Fruit fly (Drosophila melanogaster): ENCODE data around the gene CG43638.

The CG43638 gene

DNA sequence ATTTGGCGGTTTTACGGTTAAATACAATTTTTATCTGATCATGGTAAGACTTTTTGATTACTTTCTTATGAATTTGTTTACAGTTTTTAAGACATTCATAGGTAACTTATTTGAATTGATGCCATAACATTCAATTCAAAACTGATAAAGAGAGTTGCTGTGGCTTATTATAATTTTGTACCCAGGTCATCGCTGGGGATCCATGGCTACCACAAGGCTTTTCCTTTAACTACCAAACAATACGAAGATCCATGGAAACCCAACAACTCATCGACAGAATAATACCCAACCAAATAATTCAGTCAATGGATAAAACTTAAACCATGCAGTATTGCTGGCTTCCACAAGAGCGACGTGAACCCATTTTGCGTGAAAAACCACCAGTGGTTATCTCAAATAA lies 2.3 kb upstream of the CG43638 start, which contains the start of gene CG6793:
Gene CG6793 (plus strand): TSS at position 301 of the 400 bp plus-strand sequence.
- no peak for TF ChIP-seq sv (GFP tag; optimal IDR thresholded peaks at IDR 0.05)
- TF ChIP-seq Rel (GFP tag; optimal IDR thresholded peaks at IDR 0.05): no peak
- TF ChIP-seq Rel (tag; optimal IDR thresholded peaks at IDR 0.05): no peak
- no peak for TF ChIP-seq sage (GFP tag; optimal IDR thresholded peaks at IDR 0.05)
- no peak for TF ChIP-seq usp (GFP tag; optimal IDR thresholded peaks at IDR 0.05)
- no peak for TF ChIP-seq Vsx2 (GFP tag; optimal IDR thresholded peaks at IDR 0.05; ENCODE audit: partially characterized antibody)
- TF ChIP-seq dl (GFP tag; optimal IDR thresholded peaks at IDR 0.05; ENCODE audit: insufficient read depth in 1 of 2, partially characterized antibody in 2 of 2): no peak
- no peak for TF ChIP-seq GATAd (GFP tag; optimal IDR thresholded peaks at IDR 0.05)
- no peak for TF ChIP-seq N (GFP tag; optimal IDR thresholded peaks at IDR 0.05)
- TF ChIP-seq foxo (GFP tag; optimal IDR thresholded peaks at IDR 0.05): no peak
- no peak for TF ChIP-seq CG32264 (GFP tag; optimal IDR thresholded peaks at IDR 0.05)
- TF ChIP-seq Jra (GFP tag; optimal IDR thresholded peaks at IDR 0.05): no peak

dm6 chr3L:12045443-12045842 lies 1.1 kb downstream of the CG43638 start:
- peak; percentile 1 for TF ChIP-seq rgr (GFP tag; optimal IDR thresholded peaks at IDR 0.05)
- no peak for TF ChIP-seq HLH106 (tag; optimal IDR thresholded peaks at IDR 0.05)
- TF ChIP-seq Hr83 (GFP tag; optimal IDR thresholded peaks at IDR 0.05; ENCODE audit: poor library complexity, severe bottlenecking): no peak

dm6 chr3L:12049597-12050311 lies 5.4 kb downstream of the CG43638 start:
- TF ChIP-seq h (GFP tag; optimal IDR thresholded peaks at IDR 0.05): peak; percentile 10
- no peak for TF ChIP-seq usp (GFP tag; optimal IDR thresholded peaks at IDR 0.05)

DNA sequence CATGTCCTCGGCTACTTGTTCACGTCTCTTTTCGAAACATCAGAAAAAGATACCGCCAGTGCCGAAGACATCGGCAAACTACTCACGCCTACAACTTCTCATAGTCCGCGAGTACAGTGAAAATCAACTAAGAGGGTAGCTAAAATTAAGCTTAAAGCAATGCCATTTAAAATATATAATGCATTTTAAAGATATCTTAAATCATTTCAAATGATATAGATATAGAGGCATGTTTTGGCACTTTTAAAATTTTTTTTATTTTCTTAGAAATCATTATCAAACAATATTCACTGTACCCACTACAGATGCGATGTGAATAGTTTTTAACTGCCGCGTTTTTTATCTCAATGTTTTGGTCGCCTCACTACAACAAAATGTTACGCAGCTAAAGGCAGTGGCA lies 6.2 kb downstream of the CG43638 start:
- TF ChIP-seq CrebA (GFP tag; optimal IDR thresholded peaks at IDR 0.05; ENCODE audit: borderline replicate concordance) (no peak), brk (GFP tag; optimal IDR thresholded peaks at IDR 0.05) (no peak), rgr (GFP tag; optimal IDR thresholded peaks at IDR 0.05) (no peak), OdsH (GFP tag; optimal IDR thresholded peaks at IDR 0.05) (no peak)

dm6 chr3L:12053695-12054094 lies 9.3 kb downstream of the CG43638 start:
- no peak for TF ChIP-seq Mio (GFP tag; optimal IDR thresholded peaks at IDR 0.05)
- no peak for TF ChIP-seq Hr78 (GFP tag; optimal IDR thresholded peaks at IDR 0.05)
- peak; percentile 90 for TF ChIP-seq Rel (GFP tag; optimal IDR thresholded peaks at IDR 0.05)
- TF ChIP-seq Rel (tag; optimal IDR thresholded peaks at IDR 0.05): peak; percentile 50
- no peak for TF ChIP-seq N (GFP tag; optimal IDR thresholded peaks at IDR 0.05)
- TF ChIP-seq foxo (GFP tag; optimal IDR thresholded peaks at IDR 0.05): peak; percentile 82 to 95
- peak; percentile 95 for TF ChIP-seq fru (GFP tag; optimal IDR thresholded peaks at IDR 0.05)
- TF ChIP-seq Dfd (GFP tag; optimal IDR thresholded peaks at IDR 0.05): no peak
- TF ChIP-seq sv (GFP tag; optimal IDR thresholded peaks at IDR 0.05): no peak
- TF ChIP-seq Hr83 (GFP tag; optimal IDR thresholded peaks at IDR 0.05; ENCODE audit: poor library complexity, severe bottlenecking): peak; percentile 24
- peak; percentile 70 for TF ChIP-seq Jra (GFP tag; optimal IDR thresholded peaks at IDR 0.05)
- TF ChIP-seq Sp1 (GFP tag; optimal IDR thresholded peaks at IDR 0.05): peak; percentile 88
- peak; percentile 28 for TF ChIP-seq dsf (GFP tag; optimal IDR thresholded peaks at IDR 0.05; ENCODE audit: borderline replicate concordance)
- no peak for TF ChIP-seq GATAd (GFP tag; optimal IDR thresholded peaks at IDR 0.05)
- TF ChIP-seq h (GFP tag; optimal IDR thresholded peaks at IDR 0.05): peak; percentile 96
- TF ChIP-seq tai (GFP tag; optimal IDR thresholded peaks at IDR 0.05): peak; percentile 89
- TF ChIP-seq woc (GFP tag; optimal IDR thresholded peaks at IDR 0.05): peak; percentile 93
- peak; percentile 92 for TF ChIP-seq rgr (GFP tag; optimal IDR thresholded peaks at IDR 0.05)
- TF ChIP-seq usp (GFP tag; optimal IDR thresholded peaks at IDR 0.05): no peak
- TF ChIP-seq pan (optimal IDR thresholded peaks at IDR 0.05): no peak
- TF ChIP-seq CG32264 (GFP tag; optimal IDR thresholded peaks at IDR 0.05): peak; percentile 84
- peak; percentile 91 for TF ChIP-seq ey (GFP tag; optimal IDR thresholded peaks at IDR 0.05)
- no peak for TF ChIP-seq lola (GFP tag; optimal IDR thresholded peaks at IDR 0.05)
- no peak for TF ChIP-seq Myc (optimal IDR thresholded peaks at IDR 0.05)
- TF ChIP-seq psq (GFP tag; optimal IDR thresholded peaks at IDR 0.05): peak; percentile 87
- no peak for TF ChIP-seq Abd-B (GFP tag; optimal IDR thresholded peaks at IDR 0.05)
- TF ChIP-seq OdsH (GFP tag; optimal IDR thresholded peaks at IDR 0.05): peak; percentile 90
- TF ChIP-seq Vsx2 (GFP tag; optimal IDR thresholded peaks at IDR 0.05; ENCODE audit: partially characterized antibody): no peak
- TF ChIP-seq dl (GFP tag; optimal IDR thresholded peaks at IDR 0.05; ENCODE audit: insufficient read depth in 1 of 2, partially characterized antibody in 2 of 2): no peak
- TF ChIP-seq sage (GFP tag; optimal IDR thresholded peaks at IDR 0.05): peak; percentile 68
- TF ChIP-seq jim (GFP tag; optimal IDR thresholded peaks at IDR 0.05): no peak
- TF ChIP-seq brk (GFP tag; optimal IDR thresholded peaks at IDR 0.05): peak; percentile 81
- no peak for TF ChIP-seq Dif (GFP tag; optimal IDR thresholded peaks at IDR 0.05; ENCODE audit: partially characterized antibody)
- peak; percentile 90 for TF ChIP-seq HLH106 (tag; optimal IDR thresholded peaks at IDR 0.05)
- peak; percentile 93 for TF ChIP-seq br (GFP tag; optimal IDR thresholded peaks at IDR 0.05)
- peak; percentile 82 for TF ChIP-seq CG9705 (GFP tag; optimal IDR thresholded peaks at IDR 0.05)
- TF ChIP-seq Hnf4 (GFP tag; optimal IDR thresholded peaks at IDR 0.05): peak; percentile 93
- TF ChIP-seq CrebA (GFP tag; optimal IDR thresholded peaks at IDR 0.05; ENCODE audit: borderline replicate concordance): peak; percentile 74

Measured in whole organism, wandering third instar larva.